Worm (Caenorhabditis elegans) whole organism, L3 larva: ENCODE measurements around the gene fbxb-48.

Experiments
- ZK546.5 ChIP-seq: sonication (generic microtip); optimal IDR thresholded peaks from 2 replicates; lab custom pipeline; 2017; ENCODE audit warnings: missing biosample characterization, missing genetic modification characterization
- ama-1 ChIP-seq: fragments of 150-350 bp; optimal IDR thresholded peaks from 2 replicates; lab custom pipeline; 2018
- ceh-16 ChIP-seq: sonication (generic microtip); optimal IDR thresholded peaks from 2 replicates; lab custom pipeline; 2017; ENCODE audit warnings: missing biosample characterization, missing genetic modification characterization
- elt-2 ChIP-seq: sonication (generic microtip); optimal IDR thresholded peaks from 2 replicates; lab custom pipeline; 2016; ENCODE audit warnings: missing genetic modification reagents, mild to moderate bottlenecking, missing genetic modification characterization, missing compliant biosample characterization
- elt-3 ChIP-seq, 3 experiments: fragments of 150-350 bp in 1 of 3; sonication (generic microtip) in 2 of 3; optimal IDR thresholded peaks; 2 replicates in 2 of 3; 4 replicates in 1 of 3; lab custom pipeline; 2014 to 2017; ENCODE audit warnings: missing biosample characterization in 3 of 3, missing genetic modification characterization in 3 of 3
- fkh-10 ChIP-seq: sonication (generic microtip); optimal IDR thresholded peaks from 2 replicates; lab custom pipeline; 2017; ENCODE audit warnings: missing biosample characterization, missing genetic modification reagents, missing genetic modification characterization
- jun-1 ChIP-seq: fragments of 150-350 bp; optimal IDR thresholded peaks from 2 replicates; lab custom pipeline; 2014; ENCODE audit warnings: missing biosample characterization, missing genetic modification reagents, missing genetic modification characterization
- lin-15B ChIP-seq: fragments of 150-350 bp; optimal IDR thresholded peaks from 2 replicates; lab custom pipeline; 2014; ENCODE audit warnings: missing biosample characterization, missing genetic modification characterization
- mdl-1 ChIP-seq: fragments of 150-350 bp; optimal IDR thresholded peaks from 2 replicates; lab custom pipeline; 2014; ENCODE audit warnings: missing biosample characterization, missing genetic modification characterization
- nhr-12 ChIP-seq: fragments of 150-350 bp; optimal IDR thresholded peaks from 2 replicates; lab custom pipeline; 2014; ENCODE audit warnings: missing biosample characterization, missing genetic modification characterization
- nhr-23 ChIP-seq: fragments of 150-350 bp; optimal IDR thresholded peaks from 2 replicates; lab custom pipeline; 2014; ENCODE audit warnings: missing biosample characterization, missing genetic modification reagents, missing genetic modification characterization
- nhr-237 ChIP-seq: fragments of 150-350 bp; optimal IDR thresholded peaks from 2 replicates; lab custom pipeline; 2014; ENCODE audit warnings: missing biosample characterization, missing genetic modification characterization
- nhr-28 ChIP-seq: fragments of 150-350 bp; optimal IDR thresholded peaks from 2 replicates; lab custom pipeline; 2014; ENCODE audit warnings: missing biosample characterization, missing genetic modification characterization
- ztf-4 ChIP-seq: fragments of 150-350 bp; optimal IDR thresholded peaks from 2 replicates; lab custom pipeline; 2014; ENCODE audit warnings: missing biosample characterization, missing genetic modification characterization

- TF ChIP-seq nhr-237 (no peak), elt-2 (no peak), elt-3 (tag; optimal IDR thresholded peaks at IDR 0.05; lab: Kevin White, UChicago) (no peak), ceh-16 (no peak), nhr-23 (tag; lab: Kevin White, UChicago) (no peak), nhr-12 (tag; lab: Kevin White, UChicago) (no peak), ZK546.5 (tag; lab: Kevin White, UChicago) (no peak), lin-15B (tag; lab: Kevin White, UChicago) (no peak), jun-1 (tag; lab: Kevin White, UChicago) (no peak), ama-1 (lab: Kevin White, UChicago) (no peak), mdl-1 (tag; lab: Kevin White, UChicago) (no peak), ztf-4 (tag; lab: Kevin White, UChicago) (no peak), nhr-28 (tag; lab: Kevin White, UChicago) (no peak), fkh-10 (GFP tag; lab: Kevin White, UChicago) (no peak)
These were observed 4.2 kb downstream of the fbxb-48 start, which contains the start of gene btb-6 for ce11 chrII:1714772-1715353.
